Worm (Caenorhabditis elegans) whole organism, late embryonic: ENCODE data around the gene rpc-11.

Source experiments
- C08G9.2 ChIP-seq: sonication (generic microtip); optimal IDR thresholded peaks from 2 replicates; lab custom pipeline; 2016; ENCODE audit warnings: mild to moderate bottlenecking, missing genetic modification characterization, moderate library complexity, missing compliant biosample characterization
- C38D4.7 ChIP-seq: fragments of 200-800 bp; sonication (Bioruptor generic); optimal IDR thresholded peaks from 2 replicates; lab custom pipeline; 2018; ENCODE audit warnings: mild to moderate bottlenecking, missing genetic modification characterization, moderate library complexity, missing compliant biosample characterization
- K02D7.2 ChIP-seq: sonication (generic microtip); optimal IDR thresholded peaks from 2 replicates; lab custom pipeline; 2017; ENCODE audit warnings: mild to moderate bottlenecking, missing genetic modification characterization, missing compliant biosample characterization
- Y22D7AL.16 ChIP-seq: sonication (generic microtip); optimal IDR thresholded peaks from 2 replicates; lab custom pipeline; 2016; ENCODE audit warnings: missing genetic modification characterization, missing compliant biosample characterization
- ahr-1 ChIP-seq: sonication (generic microtip); optimal IDR thresholded peaks from 2 replicates; lab custom pipeline; 2016; ENCODE audit warnings: missing genetic modification characterization, missing compliant biosample characterization
- ceh-14 ChIP-seq: sonication (generic microtip); optimal IDR thresholded peaks from 2 replicates; lab custom pipeline; 2016; ENCODE audit warnings: missing genotype, missing genetic modification characterization, missing compliant biosample characterization
- ceh-19 ChIP-seq: fragments of 200-800 bp; sonication (Bioruptor generic); optimal IDR thresholded peaks from 2 replicates; lab custom pipeline; 2018; ENCODE audit warnings: mild to moderate bottlenecking, missing genetic modification characterization, missing compliant biosample characterization
- ceh-22 ChIP-seq: sonication (generic microtip); optimal IDR thresholded peaks from 2 replicates; lab custom pipeline; 2017; ENCODE audit warnings: missing biosample characterization, missing genetic modification characterization
- ceh-30 ChIP-seq: fragments of 150-350 bp; optimal IDR thresholded peaks from 2 replicates; lab custom pipeline; 2014; ENCODE audit warnings: missing biosample characterization, missing genetic modification characterization
- ceh-31 ChIP-seq: sonication (generic microtip); optimal IDR thresholded peaks from 2 replicates; lab custom pipeline; 2016; ENCODE audit warnings: missing genetic modification characterization, missing compliant biosample characterization
- ceh-34 ChIP-seq: sonication (generic microtip); optimal IDR thresholded peaks from 2 replicates; lab custom pipeline; 2016; ENCODE audit warnings: mild to moderate bottlenecking, missing genetic modification characterization, missing compliant biosample characterization
- ceh-6 ChIP-seq: fragments of 200-800 bp; sonication (Bioruptor generic); optimal IDR thresholded peaks from 2 replicates; lab custom pipeline; 2018; ENCODE audit warnings: mild to moderate bottlenecking, missing genetic modification characterization, missing compliant biosample characterization
- che-1 ChIP-seq: sonication (generic microtip); optimal IDR thresholded peaks from 2 replicates; lab custom pipeline; 2016; ENCODE audit warnings: mild to moderate bottlenecking, missing genetic modification characterization, missing compliant biosample characterization
- elt-2 ChIP-seq: sonication (generic microtip); optimal IDR thresholded peaks from 2 replicates; lab custom pipeline; 2016; ENCODE audit warnings: missing genetic modification reagents, missing genetic modification characterization, missing compliant biosample characterization
- elt-4 ChIP-seq: sonication (generic microtip); optimal IDR thresholded peaks from 2 replicates; lab custom pipeline; 2016; ENCODE audit warnings: missing genetic modification characterization, missing compliant biosample characterization
- ets-4 ChIP-seq: sonication (generic microtip); optimal IDR thresholded peaks from 2 replicates; lab custom pipeline; 2016; ENCODE audit warnings: missing genetic modification characterization, missing compliant biosample characterization
- eyg-1 ChIP-seq: sonication (generic microtip); optimal IDR thresholded peaks from 2 replicates; lab custom pipeline; 2016; ENCODE audit warnings: missing genotype, missing genetic modification characterization, missing compliant biosample characterization
- fkh-6 ChIP-seq: sonication (generic microtip); optimal IDR thresholded peaks from 2 replicates; lab custom pipeline; 2016; ENCODE audit warnings: missing genetic modification characterization, missing compliant biosample characterization
- gmeb-2 ChIP-seq: sonication (generic microtip); optimal IDR thresholded peaks from 2 replicates; lab custom pipeline; 2016; ENCODE audit warnings: missing genetic modification characterization, inconsistent platforms, missing compliant biosample characterization
- hlh-13 ChIP-seq: fragments of 200-800 bp; sonication (Bioruptor generic); optimal IDR thresholded peaks from 2 replicates; lab custom pipeline; 2018; ENCODE audit warnings: mild to moderate bottlenecking, missing genetic modification characterization, missing compliant biosample characterization
- hlh-8 ChIP-seq: sonication (generic microtip); optimal IDR thresholded peaks from 2 replicates; lab custom pipeline; 2016; ENCODE audit warnings: missing genotype, missing genetic modification characterization, missing compliant biosample characterization
- lim-6 ChIP-seq: sonication (generic microtip); optimal IDR thresholded peaks from 2 replicates; lab custom pipeline; 2016; ENCODE audit warnings: missing genetic modification characterization, missing compliant biosample characterization
- mec-3 ChIP-seq: sonication (generic microtip); optimal IDR thresholded peaks from 2 replicates; lab custom pipeline; 2016; ENCODE audit warnings: borderline replicate concordance, missing genetic modification characterization, missing compliant biosample characterization
- nfya-1 ChIP-seq: sonication (generic microtip); optimal IDR thresholded peaks from 2 replicates; lab custom pipeline; 2017; ENCODE audit warnings: missing genetic modification characterization, mild to moderate bottlenecking, missing compliant biosample characterization, antibody characterized with exemption, moderate library complexity
- nhr-11 ChIP-seq: fragments of 150-350 bp; optimal IDR thresholded peaks from 2 replicates; lab custom pipeline; 2014; ENCODE audit warnings: missing biosample characterization, missing genetic modification characterization
- nhr-232 ChIP-seq: sonication (generic microtip); optimal IDR thresholded peaks from 2 replicates; lab custom pipeline; 2016; ENCODE audit warnings: missing genetic modification characterization, missing compliant biosample characterization
- pat-9 ChIP-seq: fragments of 200-800 bp; sonication (Bioruptor generic); optimal IDR thresholded peaks from 2 replicates; lab custom pipeline; 2018; ENCODE audit warnings: mild to moderate bottlenecking, missing genetic modification characterization, moderate library complexity, missing compliant biosample characterization
- pax-1 ChIP-seq: fragments of 150-350 bp; optimal IDR thresholded peaks from 2 replicates; lab custom pipeline; 2014; ENCODE audit warnings: missing biosample characterization, missing genetic modification characterization
- pha-2 ChIP-seq: sonication (generic microtip); optimal IDR thresholded peaks from 2 replicates; lab custom pipeline; 2017; ENCODE audit warnings: mild to moderate bottlenecking, missing genetic modification characterization, missing compliant biosample characterization
- pha-4 ChIP-seq: fragments of 150-350 bp; optimal IDR thresholded peaks from 2 replicates; lab custom pipeline; 2018; ENCODE audit warnings: missing biosample characterization, missing genetic modification reagents, missing genetic modification characterization
- pros-1 ChIP-seq: fragments of 150-350 bp; optimal IDR thresholded peaks from 2 replicates; lab custom pipeline; 2014; ENCODE audit warnings: missing biosample characterization, missing genetic modification reagents, missing genetic modification characterization
- rnt-1 ChIP-seq: sonication (generic microtip); optimal IDR thresholded peaks from 2 replicates; lab custom pipeline; 2016; ENCODE audit warnings: missing genetic modification characterization, missing compliant biosample characterization
- sox-4 ChIP-seq: sonication (generic microtip); optimal IDR thresholded peaks from 2 replicates; lab custom pipeline; 2017; ENCODE audit warnings: mild to moderate bottlenecking, missing genetic modification characterization, inconsistent platforms, missing compliant biosample characterization
- ttx-3 ChIP-seq: sonication (generic microtip); optimal IDR thresholded peaks from 2 replicates; lab custom pipeline; 2016; ENCODE audit warnings: missing genetic modification reagents, missing genetic modification characterization, missing compliant biosample characterization
- unc-42 ChIP-seq: sonication (generic microtip); optimal IDR thresholded peaks from 2 replicates; lab custom pipeline; 2016; ENCODE audit warnings: missing genotype, missing genetic modification characterization, missing compliant biosample characterization
- unc-55 ChIP-seq: sonication (generic microtip); optimal IDR thresholded peaks from 2 replicates; lab custom pipeline; 2017; ENCODE audit warnings: missing biosample characterization, missing genetic modification reagents, missing genetic modification characterization
- ztf-16 ChIP-seq: sonication (generic microtip); optimal IDR thresholded peaks from 2 replicates; lab custom pipeline; 2017; ENCODE audit warnings: missing genetic modification characterization, missing compliant biosample characterization

rpc-11 gene

ce11 chrIV:1409941-1410340, at the start of gene rpc-11:
Gene rpc-11 (minus strand): TSS chrIV:1410041.
- TF ChIP-seq ztf-16, result no peak

ce11 chrIV:1459419-1459818, 49.6 kb upstream of the rpc-11 start:
- no peak for TF ChIP-seq ceh-6 (GFP tag; lab: Kevin White, UChicago)
- no peak for TF ChIP-seq ztf-16
- TF ChIP-seq lim-6 (tag; lab: Kevin White, UChicago), result no peak
- no peak for TF ChIP-seq ceh-19 (GFP tag; lab: Kevin White, UChicago)
- TF ChIP-seq ahr-1, result no peak
- no peak for TF ChIP-seq unc-42
- TF ChIP-seq pros-1, result no peak
- no peak for TF ChIP-seq pax-1 (tag; lab: Kevin White, UChicago)
- no peak for TF ChIP-seq C08G9.2 (tag; lab: Kevin White, UChicago)
- TF ChIP-seq nhr-11 (tag; lab: Kevin White, UChicago), result no peak
- no peak for TF ChIP-seq nfya-1 (tag; lab: Kevin White, UChicago)
- TF ChIP-seq sox-4 (tag; lab: Kevin White, UChicago), result no peak
- TF ChIP-seq ceh-31, result no peak
- no peak for TF ChIP-seq pha-2 (tag; lab: Kevin White, UChicago)
- TF ChIP-seq ceh-34 (tag; lab: Kevin White, UChicago), result no peak
- TF ChIP-seq ceh-30, result no peak
- no peak for TF ChIP-seq mec-3 (tag; lab: Kevin White, UChicago)
- TF ChIP-seq che-1 (tag; lab: Kevin White, UChicago), result no peak
- no peak for TF ChIP-seq rnt-1

- TF ChIP-seq gmeb-2 (tag; lab: Kevin White, UChicago) (no peak), lim-6 (tag; lab: Kevin White, UChicago) (no peak)
Measured at ce11 chrIV:1458192-1458591, 48.4 kb upstream of the rpc-11 start.

- TF ChIP-seq ttx-3 (tag; lab: Kevin White, UChicago), result no peak
- TF ChIP-seq ztf-16, result no peak
- no peak for TF ChIP-seq unc-55
Measured at ce11 chrIV:1456775-1457174, 46.9 kb upstream of the rpc-11 start, which contains the start of gene nadk-1. Gene nadk-1 (plus strand): TSS chrIV:1457075.

ce11 chrIV:1455006-1455405, 45.2 kb upstream of the rpc-11 start:
- TF ChIP-seq unc-42 (no peak), elt-2 (peak; percentile 55), ets-4 (tag; lab: Kevin White, UChicago) (no peak), hlh-8 (tag; lab: Kevin White, UChicago) (no peak), mec-3 (tag; lab: Kevin White, UChicago) (no peak), nhr-232 (tag; lab: Kevin White, UChicago) (no peak)

ce11 chrIV:1454194-1454593, 44.4 kb upstream of the rpc-11 start:
- peak; percentile 70 for TF ChIP-seq elt-2
- no peak for TF ChIP-seq fkh-6 (tag; lab: Kevin White, UChicago)

- TF ChIP-seq pha-2 (tag; lab: Kevin White, UChicago) (no peak), pha-4 (tag; lab: Kevin White, UChicago) (no peak), C08G9.2 (tag; lab: Kevin White, UChicago) (no peak), K02D7.2 (tag; lab: Kevin White, UChicago) (no peak), ceh-22 (tag; lab: Kevin White, UChicago) (no peak), gmeb-2 (tag; lab: Kevin White, UChicago) (no peak), hlh-13 (no peak), ceh-14 (no peak), pat-9 (tag; lab: Kevin White, UChicago) (no peak), Y22D7AL.16 (tag; lab: Kevin White, UChicago) (no peak), sox-4 (tag; lab: Kevin White, UChicago) (no peak), elt-4 (tag; lab: Kevin White, UChicago) (no peak), fkh-6 (tag; lab: Kevin White, UChicago) (no peak), C38D4.7 (no peak), mec-3 (tag; lab: Kevin White, UChicago) (no peak), eyg-1 (tag; lab: Kevin White, UChicago) (no peak)
Measured at ce11 chrIV:1453451-1453850, 43.6 kb upstream of the rpc-11 start.
